Fruit fly (Drosophila melanogaster) whole organism, embryonic: Measurements from ENCODE around the gene Kaz1-ORFB.

Experiments
- B-H2 ChIP-seq: fragments of 200-800 bp; sonication (Bioruptor generic); optimal IDR thresholded peaks from 2 replicates; lab custom pipeline; 2018; ENCODE audit warnings: missing biosample characterization, mild to moderate bottlenecking, missing genetic modification characterization
- BtbVII ChIP-seq: fragments of 200-800 bp; sonication (Bioruptor generic); optimal IDR thresholded peaks from 3 replicates; lab custom pipeline; 2017; ENCODE audit warnings: missing biosample characterization, mild to moderate bottlenecking, missing genetic modification characterization
- CG11504 ChIP-seq: fragments of 200-800 bp; sonication (Bioruptor generic); optimal IDR thresholded peaks from 3 replicates; lab custom pipeline; 2019; ENCODE audit warnings: missing biosample characterization, mild to moderate bottlenecking, missing genetic modification characterization, moderate library complexity
- CG11560 ChIP-seq: fragments of 200-800 bp; sonication (Bioruptor generic); IDR thresholded peaks from 3 replicates; pipeline ENCODE4 v1.3.6; 2022; ENCODE audit warnings: missing biosample characterization, missing genetic modification characterization
- CG12155 ChIP-seq: fragments of 200-800 bp; sonication (Bioruptor generic); optimal IDR thresholded peaks from 3 replicates; lab custom pipeline; 2016; ENCODE audit warnings: missing biosample characterization, missing genetic modification characterization
- CG15011 ChIP-seq: fragments of 200-800 bp; sonication (Bioruptor generic); optimal IDR thresholded peaks from 3 replicates; lab custom pipeline; 2018; ENCODE audit warnings: missing biosample characterization, mild to moderate bottlenecking, missing genetic modification characterization
- CG15601 ChIP-seq: fragments of 200-800 bp; sonication (Bioruptor generic); optimal IDR thresholded peaks from 3 replicates; lab custom pipeline; 2019; ENCODE audit warnings: missing biosample characterization, mild to moderate bottlenecking, missing genetic modification characterization, moderate library complexity
- CG16863 ChIP-seq: fragments of 200-800 bp; sonication (Bioruptor generic); optimal IDR thresholded peaks from 3 replicates; lab custom pipeline; 2016; ENCODE audit warnings: missing biosample characterization, missing genetic modification characterization
- CG17186 ChIP-seq: fragments of 200-800 bp; sonication (Bioruptor generic); optimal IDR thresholded peaks from 3 replicates; lab custom pipeline; 2017; ENCODE audit warnings: missing biosample characterization, missing genetic modification reagents, missing genetic modification characterization
- CG17359 ChIP-seq: fragments of 200-800 bp; sonication (Bioruptor generic); optimal IDR thresholded peaks from 3 replicates; lab custom pipeline; 2018; ENCODE audit warnings: missing biosample characterization, mild to moderate bottlenecking, missing genetic modification characterization, moderate library complexity
- CG17361 ChIP-seq: fragments of 200-800 bp; sonication (Bioruptor generic); IDR thresholded peaks from 3 replicates; pipeline ENCODE4 v1.3.6; 2022; ENCODE audit warnings: missing biosample characterization, missing genetic modification characterization
- CG2202 ChIP-seq: fragments of 200-800 bp; sonication (Bioruptor generic); optimal IDR thresholded peaks from 2 replicates; lab custom pipeline; 2018; ENCODE audit warnings: missing biosample characterization, mild to moderate bottlenecking, missing genetic modification characterization
- CG2712 ChIP-seq: fragments of 200-800 bp; optimal IDR thresholded peaks from 3 replicates; lab custom pipeline; 2019; ENCODE audit warnings: missing biosample characterization, mild to moderate bottlenecking, missing genetic modification characterization, moderate library complexity
- CG31441 ChIP-seq: fragments of 200-800 bp; sonication (Bioruptor generic); IDR thresholded peaks from 2 replicates; pipeline ENCODE4 v1.3.6; 2022; ENCODE audit warnings: missing biosample characterization, missing genetic modification characterization
- CG32532 ChIP-seq: fragments of 200-800 bp; sonication (Bioruptor generic); IDR thresholded peaks from 2 replicates; pipeline ENCODE4 v1.3.6; 2022; ENCODE audit warnings: missing biosample characterization, missing genetic modification characterization
- CG3281 ChIP-seq: fragments of 200-800 bp; sonication (Bioruptor generic); optimal IDR thresholded peaks from 3 replicates; lab custom pipeline; 2017; ENCODE audit warnings: missing biosample characterization, mild to moderate bottlenecking, missing genetic modification characterization
- CG3995 ChIP-seq: fragments of 200-800 bp; sonication (Bioruptor generic); optimal IDR thresholded peaks from 3 replicates; lab custom pipeline; 2016; ENCODE audit warnings: missing biosample characterization, missing genetic modification characterization
- CG8281 ChIP-seq: fragments of 200-800 bp; sonication (Bioruptor generic); optimal IDR thresholded peaks from 2 replicates; lab custom pipeline; 2018; ENCODE audit warnings: missing biosample characterization, mild to moderate bottlenecking, missing genetic modification characterization, moderate library complexity
- CG8388 ChIP-seq: fragments of 200-800 bp; sonication (Bioruptor generic); optimal IDR thresholded peaks from 2 replicates; lab custom pipeline; 2019; ENCODE audit warnings: missing biosample characterization, mild to moderate bottlenecking, missing genetic modification characterization, moderate library complexity
- CG9727 ChIP-seq: fragments of 200-800 bp; sonication (Bioruptor generic); optimal IDR thresholded peaks from 3 replicates; lab custom pipeline; 2017; ENCODE audit warnings: missing biosample characterization, mild to moderate bottlenecking, missing genetic modification characterization
- CG9876 ChIP-seq: fragments of 200-800 bp; sonication (Bioruptor generic); optimal IDR thresholded peaks from 2 replicates; lab custom pipeline; 2016; ENCODE audit warnings: missing biosample characterization, missing genetic modification characterization
- Dad ChIP-seq: fragments of 200-800 bp; sonication (Bioruptor generic); optimal IDR thresholded peaks from 3 replicates; lab custom pipeline; 2016; ENCODE audit warnings: missing biosample characterization, missing genetic modification characterization
- Dref ChIP-seq: fragments of 200-800 bp; sonication (Bioruptor generic); IDR thresholded peaks from 2 replicates; pipeline ENCODE4 v1.3.6; 2022; ENCODE audit warnings: missing biosample characterization, missing genetic modification characterization
- Eip74EF ChIP-seq, 2 experiments: fragments of 200-800 bp in 1 of 2; fragments of >200 bp in 1 of 2; sonication (Bioruptor generic) in 1 of 2; optimal IDR thresholded peaks; 2 replicates each; lab custom pipeline; 2017 to 2019; ENCODE audit warnings: missing biosample characterization in 2 of 2, missing genetic modification characterization in 2 of 2, mild to moderate bottlenecking in 1 of 2, moderate library complexity in 1 of 2
- Gug ChIP-seq: fragments of 200-800 bp; sonication (Bioruptor generic); IDR thresholded peaks from 4 replicates; pipeline ENCODE4 v1.3.6; 2022; ENCODE audit warnings: missing biosample characterization, missing genetic modification characterization
- Hmr ChIP-seq: fragments of 200-800 bp; sonication (Bioruptor generic); optimal IDR thresholded peaks from 3 replicates; lab custom pipeline; 2017; ENCODE audit warnings: mild to moderate bottlenecking, missing biosample characterization, missing genetic modification reagents, missing genetic modification characterization
- Lpt ChIP-seq: fragments of >200 bp; optimal IDR thresholded peaks from 2 replicates; lab custom pipeline; 2018; ENCODE audit warnings: missing biosample characterization, missing genetic modification characterization
- MTF-1 ChIP-seq: fragments of 200-800 bp; sonication (Bioruptor generic); optimal IDR thresholded peaks from 2 replicates; lab custom pipeline; 2018; ENCODE audit warnings: missing biosample characterization, mild to moderate bottlenecking, missing genetic modification characterization, borderline replicate concordance
- Opbp ChIP-seq: fragments of 200-800 bp; sonication (Bioruptor generic); IDR thresholded peaks from 3 replicates; pipeline ENCODE4 v1.3.6; 2022; ENCODE audit warnings: missing biosample characterization, missing genetic modification characterization; ENCODE audit not compliant: partially characterized antibody
- Six4 ChIP-seq: fragments of 200-800 bp; sonication (Bioruptor generic); optimal IDR thresholded peaks from 2 replicates; lab custom pipeline; 2016; ENCODE audit warnings: missing biosample characterization, missing genetic modification characterization
- Sox100B ChIP-seq: fragments of 200-800 bp; sonication (Bioruptor generic); optimal IDR thresholded peaks from 3 replicates; lab custom pipeline; 2018; ENCODE audit warnings: missing biosample characterization, mild to moderate bottlenecking, missing genetic modification characterization
- Xbp1 ChIP-seq: fragments of 200-800 bp; sonication (Bioruptor generic); optimal IDR thresholded peaks from 3 replicates; lab custom pipeline; 2016; ENCODE audit warnings: missing biosample characterization, mild to moderate bottlenecking, missing genetic modification characterization
- YL-1 ChIP-seq: fragments of 200-800 bp; sonication (Bioruptor generic); optimal IDR thresholded peaks from 3 replicates; lab custom pipeline; 2017; ENCODE audit warnings: missing biosample characterization, mild to moderate bottlenecking, missing genetic modification characterization
- ap ChIP-seq: fragments of 200-800 bp; sonication (Bioruptor generic); IDR thresholded peaks from 2 replicates; pipeline ENCODE4 v1.3.6; 2022; ENCODE audit warnings: missing biosample characterization, missing genetic modification characterization
- ase ChIP-seq: fragments of 200-800 bp; sonication (Bioruptor generic); IDR thresholded peaks from 3 replicates; pipeline ENCODE4 v1.3.6; 2022; ENCODE audit warnings: missing biosample characterization, missing genetic modification characterization
- ash1 ChIP-seq: fragments of 200-800 bp; sonication (Bioruptor generic); optimal IDR thresholded peaks from 2 replicates; lab custom pipeline; 2018; ENCODE audit warnings: missing biosample characterization, mild to moderate bottlenecking, missing genetic modification characterization
- ci ChIP-seq: fragments of 200-800 bp; sonication (Bioruptor generic); IDR thresholded peaks from 3 replicates; pipeline ENCODE4 v1.3.6; 2022; ENCODE audit warnings: missing biosample characterization, missing genetic modification characterization
- eyg ChIP-seq: fragments of 200-800 bp; sonication (Bioruptor generic); optimal IDR thresholded peaks from 3 replicates; lab custom pipeline; 2016; ENCODE audit warnings: missing biosample characterization, missing genetic modification characterization
- fd102C ChIP-seq: fragments of 200-800 bp; sonication (Bioruptor generic); optimal IDR thresholded peaks from 2 replicates; lab custom pipeline; 2018; ENCODE audit warnings: missing biosample characterization, mild to moderate bottlenecking, missing genetic modification characterization, moderate library complexity
- ken ChIP-seq: fragments of 200-800 bp; sonication (Bioruptor generic); IDR thresholded peaks from 3 replicates; pipeline ENCODE4 v1.3.6; 2022; ENCODE audit warnings: missing biosample characterization, missing genetic modification characterization
- lilli ChIP-seq: fragments of 200-800 bp; sonication (Bioruptor generic); optimal IDR thresholded peaks from 3 replicates; lab custom pipeline; 2016; ENCODE audit warnings: missing biosample characterization, missing genetic modification characterization
- odd ChIP-seq: fragments of 200-800 bp; sonication (Bioruptor generic); optimal IDR thresholded peaks from 2 replicates; lab custom pipeline; 2017; ENCODE audit warnings: missing biosample characterization, mild to moderate bottlenecking, missing genetic modification characterization
- peb ChIP-seq: fragments of 200-800 bp; sonication (Bioruptor generic); IDR thresholded peaks from 2 replicates; pipeline ENCODE4 v1.3.6; 2022; ENCODE audit warnings: missing biosample characterization, missing genetic modification characterization
- pho ChIP-seq: fragments of 200-800 bp; sonication (Bioruptor generic); optimal IDR thresholded peaks from 2 replicates; lab custom pipeline; 2016; ENCODE audit warnings: missing biosample characterization, missing genetic modification characterization
- prd ChIP-seq, 3 experiments: fragments of >200 bp in 2 of 3; fragments of 200-800 bp in 1 of 3; sonication (Bioruptor generic) in 1 of 3; optimal IDR thresholded peaks in 2 of 3; IDR thresholded peaks in 1 of 3; 2 replicates in 2 of 3; 3 replicates in 1 of 3; pipeline versions ENCODE4 v1.3.6 to Lab custom; 2017 to 2022; ENCODE audit warnings: missing biosample characterization in 1 of 3, missing genetic modification characterization in 1 of 3
- rib ChIP-seq: fragments of 200-800 bp; sonication (Bioruptor generic); IDR thresholded peaks from 2 replicates; pipeline ENCODE4 v1.3.6; 2022; ENCODE audit warnings: missing biosample characterization, missing genetic modification characterization
- schlank ChIP-seq: fragments of 200-800 bp; sonication (Bioruptor generic); optimal IDR thresholded peaks from 2 replicates; lab custom pipeline; 2018; ENCODE audit warnings: missing biosample characterization, mild to moderate bottlenecking, missing genetic modification characterization
- shn ChIP-seq: fragments of 200-800 bp; sonication (Bioruptor generic); optimal IDR thresholded peaks from 3 replicates; lab custom pipeline; 2016; ENCODE audit warnings: missing biosample characterization, missing genetic modification characterization
- tio ChIP-seq: fragments of 200-800 bp; sonication (Bioruptor generic); optimal IDR thresholded peaks from 2 replicates; lab custom pipeline; 2017; ENCODE audit warnings: missing biosample characterization, missing genetic modification characterization, inconsistent platforms
- trh ChIP-seq: fragments of 200-800 bp; sonication (Bioruptor generic); optimal IDR thresholded peaks from 2 replicates; lab custom pipeline; 2016; ENCODE audit warnings: missing biosample characterization, missing genetic modification characterization

The Kaz1-ORFB gene

dm6 chr3L:184251-184650 is 32.2 kb upstream of the Kaz1-ORFB start, which contains the start of the genes CG34140, Mkp and Mtch (continued):
- TF ChIP-seq CG12155 = peak; percentile 86
- no peak for TF ChIP-seq tio (GFP tag; lab: Kevin White, UChicago)
- TF ChIP-seq MTF-1 = peak; percentile 26
- peak; percentile 82 for TF ChIP-seq Opbp (GFP tag; lab: Robert Waterston, UW)
- peak; percentile 54 for TF ChIP-seq BtbVII (GFP tag; lab: Kevin White, UChicago)
- TF ChIP-seq fd102C (GFP tag; lab: Kevin White, UChicago) = peak; percentile 27
- TF ChIP-seq CG15601 (tag; lab: Kevin White, UChicago) = peak; percentile 79
- peak; percentile 60; the same call in 1 of the 2 replicates for TF ChIP-seq peb (GFP tag; lab: Robert Waterston, UW)
- no peak for TF ChIP-seq Lpt (GFP tag; lab: Kevin White, UChicago)
- peak; percentile 78 for TF ChIP-seq ase (GFP tag; lab: Robert Waterston, UW)
- peak; percentile 80 for TF ChIP-seq ken (GFP tag; lab: Robert Waterston, UW)
- TF ChIP-seq schlank (tag; lab: Kevin White, UChicago) = no peak
- TF ChIP-seq rib = peak; percentile 76
- TF ChIP-seq ash1 (GFP tag; lab: Kevin White, UChicago) = peak; percentile 9
- TF ChIP-seq CG9876 (GFP tag; lab: Kevin White, UChicago) = peak; percentile 67
- peak; percentile 96 for TF ChIP-seq lilli (GFP tag; lab: Kevin White, UChicago)
- no peak for TF ChIP-seq CG8281 (tag; lab: Kevin White, UChicago)
- TF ChIP-seq CG8388 = peak; percentile 77
- TF ChIP-seq CG17186 (GFP tag; lab: Kevin White, UChicago) = peak; percentile 77
- TF ChIP-seq CG17361 (GFP tag; lab: Robert Waterston, UW) = no peak; the same call in 1 of the 3 replicates
- TF ChIP-seq Dad (GFP tag; lab: Kevin White, UChicago) = peak; percentile 86
- TF ChIP-seq trh = peak; percentile 74
- no peak for TF ChIP-seq B-H2 (GFP tag; lab: Kevin White, UChicago)
- 0 out of 3 replicates have a peak, but pooled peaks have one; percentile 43 for TF ChIP-seq CG11560 (tag; lab: Robert Waterston, UW)
- peak; percentile 83 for TF ChIP-seq CG9727 (GFP tag; lab: Kevin White, UChicago)
- TF ChIP-seq Dref (GFP tag; lab: Robert Waterston, UW) = peak; percentile 74
- TF ChIP-seq CG15011 = no peak
- peak; percentile 94 for TF ChIP-seq Xbp1
- TF ChIP-seq prd (optimal IDR thresholded peaks at IDR 0.05; lab: Kevin White, UChicago) = no peak
- peak; percentile 92 for TF ChIP-seq prd (GFP tag; IDR thresholded peaks at IDR 0.05; lab: Robert Waterston, UW)
- peak; percentile 74 for TF ChIP-seq CG3995 (GFP tag; lab: Kevin White, UChicago)
- peak; percentile 64; the same call in 1 of the 2 replicates for TF ChIP-seq ap
- peak; percentile 85 for TF ChIP-seq CG16863
- TF ChIP-seq eyg (GFP tag; lab: Kevin White, UChicago) = peak; percentile 57
- TF ChIP-seq YL-1 (GFP tag; lab: Kevin White, UChicago) = peak; percentile 98
- peak; percentile 91 for TF ChIP-seq pho (GFP tag; lab: Kevin White, UChicago)
- TF ChIP-seq Gug (GFP tag; lab: Robert Waterston, UW) = peak; percentile 83
- TF ChIP-seq CG31441 (GFP tag; lab: Robert Waterston, UW) = no peak
- no peak for TF ChIP-seq Sox100B
- peak; percentile 91 for TF ChIP-seq CG32532 (GFP tag; lab: Robert Waterston, UW)
- peak; percentile 71 for TF ChIP-seq CG2202 (tag; lab: Kevin White, UChicago)
- TF ChIP-seq CG17359 (tag; lab: Kevin White, UChicago) = peak; percentile 79
- no peak for TF ChIP-seq CG3281 (GFP tag; lab: Kevin White, UChicago)
- no peak for TF ChIP-seq CG11504
- peak; percentile 69 for TF ChIP-seq Six4 (GFP tag; lab: Kevin White, UChicago)
- TF ChIP-seq shn (GFP tag; lab: Kevin White, UChicago) = peak; percentile 80
- no peak for TF ChIP-seq Eip74EF (GFP tag; optimal IDR thresholded peaks at IDR 0.05; lab: Kevin White, UChicago)
- no peak for TF ChIP-seq Hmr (GFP tag; lab: Kevin White, UChicago)
- peak; percentile 75 for TF ChIP-seq ci (GFP tag; lab: Robert Waterston, UW)
- TF ChIP-seq odd = no peak
- TF ChIP-seq CG2712 (tag; lab: Kevin White, UChicago) = peak; percentile 88
